Fruit fly (Drosophila melanogaster) whole organism, embryonic: ENCODE data around the gene CG10214.
A peak's percentile ranks its signal among the peaks of the same experiment; 100 is the strongest.

Experiments used
- Atf-2 ChIP-seq: fragments of 200-800 bp; sonication (Bioruptor generic); optimal IDR thresholded peaks from 2 replicates; lab custom pipeline; 2016; ENCODE audit warnings: missing biosample characterization, missing genetic modification characterization
- Awh ChIP-seq: fragments of 200-800 bp; sonication (Bioruptor generic); IDR thresholded peaks from 2 replicates; pipeline ENCODE4, ENCODE4 v1.3.6; 2022; ENCODE audit warnings: missing biosample characterization, missing genetic modification characterization
- BtbVII ChIP-seq: fragments of 200-800 bp; sonication (Bioruptor generic); optimal IDR thresholded peaks from 3 replicates; lab custom pipeline; 2017; ENCODE audit warnings: missing biosample characterization, mild to moderate bottlenecking, missing genetic modification characterization
- CG10366 ChIP-seq: fragments of 200-800 bp; sonication (Bioruptor generic); IDR thresholded peaks from 2 replicates; pipeline ENCODE4 v1.3.6; 2022; ENCODE audit warnings: missing biosample characterization, missing genetic modification characterization
- CG11093 ChIP-seq: fragments of 200-800 bp; sonication (Bioruptor generic); IDR thresholded peaks from 3 replicates; pipeline ENCODE4 v1.3.6; 2022; ENCODE audit warnings: missing biosample characterization, missing genetic modification characterization
- CG13296 ChIP-seq: fragments of 200-800 bp; sonication (Bioruptor generic); optimal IDR thresholded peaks from 3 replicates; lab custom pipeline; 2018; ENCODE audit warnings: missing biosample characterization, mild to moderate bottlenecking, missing genetic modification characterization
- CG14667 ChIP-seq: fragments of 200-800 bp; sonication (Bioruptor generic); IDR thresholded peaks from 2 replicates; pipeline ENCODE4 v1.3.6; 2022; ENCODE audit warnings: missing biosample characterization, missing genetic modification characterization
- CG14965 ChIP-seq: fragments of 200-800 bp; sonication (Bioruptor generic); optimal IDR thresholded peaks from 2 replicates; lab custom pipeline; 2016; ENCODE audit warnings: missing biosample characterization, missing genetic modification characterization, borderline replicate concordance
- CG15073 ChIP-seq: fragments of 200-800 bp; sonication (Bioruptor generic); optimal IDR thresholded peaks from 2 replicates; lab custom pipeline; 2016; ENCODE audit warnings: missing biosample characterization, missing genetic modification characterization
- CG15269 ChIP-seq: fragments of 200-800 bp; sonication (Bioruptor generic); optimal IDR thresholded peaks from 2 replicates; lab custom pipeline; 2018; ENCODE audit warnings: missing biosample characterization, mild to moderate bottlenecking, missing genetic modification characterization, moderate library complexity
- CG15514 ChIP-seq: fragments of 200-800 bp; sonication (Bioruptor generic); optimal IDR thresholded peaks from 3 replicates; lab custom pipeline; 2017; ENCODE audit warnings: missing biosample characterization, missing genetic modification characterization, mild to moderate bottlenecking, moderate library complexity, missing genetic modification reagents
- CG16813 ChIP-seq: fragments of 200-800 bp; sonication (Bioruptor generic); IDR thresholded peaks from 3 replicates; pipeline ENCODE4 v1.3.6; 2022; ENCODE audit warnings: missing biosample characterization, missing genetic modification characterization; ENCODE audit not compliant: partially characterized antibody
- CG1832 ChIP-seq: fragments of 200-800 bp; sonication (Bioruptor generic); optimal IDR thresholded peaks from 2 replicates; lab custom pipeline; 2017; ENCODE audit warnings: missing biosample characterization, mild to moderate bottlenecking, missing genetic modification characterization, inconsistent platforms
- CG3726 ChIP-seq: fragments of 200-800 bp; sonication (Bioruptor generic); IDR thresholded peaks from 3 replicates; pipeline ENCODE4, ENCODE4 v1.3.6; 2022; ENCODE audit warnings: missing biosample characterization, missing genetic modification characterization
- CG3995 ChIP-seq: fragments of 200-800 bp; sonication (Bioruptor generic); optimal IDR thresholded peaks from 3 replicates; lab custom pipeline; 2016; ENCODE audit warnings: missing biosample characterization, missing genetic modification characterization
- CG6175 ChIP-seq: fragments of 200-800 bp; sonication (Bioruptor generic); IDR thresholded peaks from 3 replicates; pipeline ENCODE4 v1.3.6; 2022; ENCODE audit warnings: missing biosample characterization, missing genetic modification characterization
- CG6689 ChIP-seq: fragments of 200-800 bp; sonication (Bioruptor generic); IDR thresholded peaks from 2 replicates; pipeline ENCODE4 v1.3.6; 2022; ENCODE audit warnings: missing biosample characterization, missing genetic modification characterization
- CG7271 ChIP-seq: fragments of 200-800 bp; sonication (Bioruptor generic); optimal IDR thresholded peaks from 2 replicates; lab custom pipeline; 2018; ENCODE audit warnings: missing biosample characterization, mild to moderate bottlenecking, missing genetic modification characterization, moderate library complexity
- CG8924 ChIP-seq: fragments of 200-800 bp; optimal IDR thresholded peaks from 3 replicates; lab custom pipeline; 2019; ENCODE audit warnings: missing biosample characterization, mild to moderate bottlenecking, missing genetic modification characterization, moderate library complexity
- CG9437 ChIP-seq: fragments of 200-800 bp; sonication (Bioruptor generic); optimal IDR thresholded peaks from 2 replicates; lab custom pipeline; 2018; ENCODE audit warnings: missing biosample characterization, mild to moderate bottlenecking, missing genetic modification characterization
- CG9876 ChIP-seq: fragments of 200-800 bp; sonication (Bioruptor generic); optimal IDR thresholded peaks from 2 replicates; lab custom pipeline; 2016; ENCODE audit warnings: missing biosample characterization, missing genetic modification characterization
- Doc3 ChIP-seq: fragments of 200-800 bp; sonication (Bioruptor generic); IDR thresholded peaks from 3 replicates; pipeline ENCODE4 v1.3.6; 2022; ENCODE audit warnings: missing biosample characterization, missing genetic modification characterization; ENCODE audit not compliant: partially characterized antibody
- E2f1 ChIP-seq: fragments of 200-800 bp; sonication (Bioruptor generic); IDR thresholded peaks from 2 replicates; pipeline ENCODE4 v1.3.6; 2022; ENCODE audit warnings: missing biosample characterization, missing genetic modification characterization
- E2f2 ChIP-seq: fragments of 200-800 bp; sonication (Bioruptor generic); IDR thresholded peaks from 2 replicates; pipeline ENCODE4 v1.3.6; 2022; ENCODE audit warnings: missing biosample characterization, missing genetic modification characterization
- Fer2 ChIP-seq: fragments of 200-800 bp; sonication (Bioruptor generic); optimal IDR thresholded peaks from 2 replicates; lab custom pipeline; 2018; ENCODE audit warnings: missing biosample characterization, mild to moderate bottlenecking, missing genetic modification characterization, moderate library complexity
- HHEX ChIP-seq: fragments of 200-800 bp; sonication (Bioruptor generic); optimal IDR thresholded peaks from 3 replicates; lab custom pipeline; 2017; ENCODE audit warnings: missing biosample characterization, mild to moderate bottlenecking, missing genetic modification characterization, missing genetic modification reagents
- HmgZ ChIP-seq: fragments of 200-800 bp; sonication (Bioruptor generic); optimal IDR thresholded peaks from 2 replicates; lab custom pipeline; 2018; ENCODE audit warnings: missing biosample characterization, mild to moderate bottlenecking, missing genetic modification characterization
- Hr3 ChIP-seq: fragments of 200-800 bp; sonication (Bioruptor generic); optimal IDR thresholded peaks from 3 replicates; lab custom pipeline; 2016; ENCODE audit warnings: missing biosample characterization, missing genetic modification characterization
- Pdp1 ChIP-seq, 2 experiments: fragments of 200-800 bp; sonication (Bioruptor generic); optimal IDR thresholded peaks; 3 replicates each; lab custom pipeline; 2016; ENCODE audit warnings: missing biosample characterization in 2 of 2, missing genetic modification characterization in 2 of 2, mild to moderate bottlenecking in 1 of 2, moderate library complexity in 1 of 2
- Ravus ChIP-seq: fragments of 200-800 bp; sonication (Bioruptor generic); IDR thresholded peaks from 2 replicates; pipeline ENCODE4 v1.3.6; 2022; ENCODE audit warnings: missing biosample characterization, missing genetic modification characterization
- Rx ChIP-seq: fragments of 200-800 bp; sonication (Bioruptor generic); IDR thresholded peaks from 2 replicates; pipeline ENCODE4 v1.3.6; 2022; ENCODE audit warnings: missing biosample characterization, missing genetic modification characterization
- Sox102F ChIP-seq: fragments of 200-800 bp; sonication (Bioruptor generic); optimal IDR thresholded peaks from 2 replicates; lab custom pipeline; 2018; ENCODE audit warnings: missing biosample characterization, mild to moderate bottlenecking, missing genetic modification characterization, moderate library complexity
- Xbp1 ChIP-seq: fragments of 200-800 bp; sonication (Bioruptor generic); optimal IDR thresholded peaks from 3 replicates; lab custom pipeline; 2016; ENCODE audit warnings: missing biosample characterization, mild to moderate bottlenecking, missing genetic modification characterization
- cato ChIP-seq: fragments of 200-800 bp; sonication (Bioruptor generic); optimal IDR thresholded peaks from 2 replicates; lab custom pipeline; 2016; ENCODE audit warnings: missing biosample characterization, missing genetic modification characterization, borderline replicate concordance
- eyg ChIP-seq: fragments of 200-800 bp; sonication (Bioruptor generic); optimal IDR thresholded peaks from 3 replicates; lab custom pipeline; 2016; ENCODE audit warnings: missing biosample characterization, missing genetic modification characterization
- gem ChIP-seq: fragments of 200-800 bp; sonication (Bioruptor generic); optimal IDR thresholded peaks from 2 replicates; lab custom pipeline; 2019; ENCODE audit warnings: missing biosample characterization, mild to moderate bottlenecking, missing genetic modification characterization, moderate library complexity
- gt ChIP-seq: fragments of 200-800 bp; sonication (Bioruptor generic); IDR thresholded peaks from 2 replicates; pipeline ENCODE4 v1.3.6; 2022; ENCODE audit warnings: missing biosample characterization, missing genetic modification characterization
- jing ChIP-seq: fragments of 200-800 bp; sonication (Bioruptor generic); optimal IDR thresholded peaks from 2 replicates; lab custom pipeline; 2018; ENCODE audit warnings: missing biosample characterization, mild to moderate bottlenecking, missing genetic modification characterization
- ken ChIP-seq: fragments of 200-800 bp; sonication (Bioruptor generic); IDR thresholded peaks from 3 replicates; pipeline ENCODE4 v1.3.6; 2022; ENCODE audit warnings: missing biosample characterization, missing genetic modification characterization
- lbe ChIP-seq: fragments of 200-800 bp; sonication (Bioruptor generic); optimal IDR thresholded peaks from 2 replicates; lab custom pipeline; 2016; ENCODE audit warnings: missing biosample characterization, mild to moderate bottlenecking, missing genetic modification characterization
- lilli ChIP-seq: fragments of 200-800 bp; sonication (Bioruptor generic); optimal IDR thresholded peaks from 3 replicates; lab custom pipeline; 2016; ENCODE audit warnings: missing biosample characterization, missing genetic modification characterization
- luna ChIP-seq: fragments of 200-800 bp; sonication (Bioruptor generic); optimal IDR thresholded peaks from 2 replicates; lab custom pipeline; 2016; ENCODE audit warnings: missing biosample characterization, missing genetic modification characterization
- mirr ChIP-seq: fragments of 200-800 bp; sonication (Bioruptor generic); optimal IDR thresholded peaks from 3 replicates; lab custom pipeline; 2018; ENCODE audit warnings: missing biosample characterization, mild to moderate bottlenecking, missing genetic modification characterization
- odd ChIP-seq: fragments of 200-800 bp; sonication (Bioruptor generic); optimal IDR thresholded peaks from 2 replicates; lab custom pipeline; 2017; ENCODE audit warnings: missing biosample characterization, mild to moderate bottlenecking, missing genetic modification characterization
- pho ChIP-seq: fragments of 200-800 bp; sonication (Bioruptor generic); optimal IDR thresholded peaks from 2 replicates; lab custom pipeline; 2016; ENCODE audit warnings: missing biosample characterization, missing genetic modification characterization
- phol ChIP-seq: fragments of 200-800 bp; sonication (Bioruptor generic); optimal IDR thresholded peaks from 3 replicates; lab custom pipeline; 2018; ENCODE audit warnings: missing biosample characterization, mild to moderate bottlenecking, missing genetic modification characterization, moderate library complexity
- repo ChIP-seq: fragments of 200-800 bp; sonication (Bioruptor generic); optimal IDR thresholded peaks from 2 replicates; lab custom pipeline; 2016; ENCODE audit warnings: missing biosample characterization, missing genetic modification characterization
- tio ChIP-seq: fragments of 200-800 bp; sonication (Bioruptor generic); optimal IDR thresholded peaks from 2 replicates; lab custom pipeline; 2017; ENCODE audit warnings: missing biosample characterization, missing genetic modification characterization, inconsistent platforms
- twi ChIP-seq: fragments of 200-800 bp; optimal IDR thresholded peaks from 2 replicates; lab custom pipeline; 2019; ENCODE audit warnings: missing biosample characterization, mild to moderate bottlenecking, missing genetic modification characterization, moderate library complexity
- vfl ChIP-seq: fragments of 200-800 bp; sonication (Bioruptor generic); optimal IDR thresholded peaks from 2 replicates; lab custom pipeline; 2016; ENCODE audit warnings: missing biosample characterization, missing genetic modification characterization

CG10214 gene

dm6 chr3R:23767417-23767853 is at the start of gene CG10214, which contains the start of gene CG10375 (continued):
- peak; percentile 81 for TF ChIP-seq pho (GFP tag; lab: Kevin White, UChicago)
- peak; percentile 69 for TF ChIP-seq vfl (GFP tag; lab: Kevin White, UChicago)
- TF ChIP-seq twi (tag; lab: Kevin White, UChicago), result peak; percentile 85
- peak; percentile 83 for TF ChIP-seq Xbp1
- peak; percentile 68 for TF ChIP-seq Hr3 (GFP tag; lab: Kevin White, UChicago)
- TF ChIP-seq tio, result no peak
- peak; percentile 50 for TF ChIP-seq CG16813 (GFP tag; lab: Robert Waterston, UW)
- peak; percentile 75 for TF ChIP-seq CG15269 (tag; lab: Kevin White, UChicago)
- TF ChIP-seq Doc3 (GFP tag; lab: Robert Waterston, UW), result 0 out of 3 replicates have a peak, but pooled peaks have one; percentile 27
- TF ChIP-seq Pdp1 (GFP tag; optimal IDR thresholded peaks at IDR 0.05; lab: Kevin White, UChicago), result peak; percentile 81 to 96
- TF ChIP-seq Atf-2 (GFP tag; lab: Kevin White, UChicago), result peak; percentile 10
- peak; percentile 57 for TF ChIP-seq mirr (GFP tag; lab: Kevin White, UChicago)
- no peak for TF ChIP-seq CG6175 (GFP tag; lab: Robert Waterston, UW)
- TF ChIP-seq CG3995, result peak; percentile 72
- peak; percentile 72 for TF ChIP-seq CG15514 (GFP tag; lab: Kevin White, UChicago)
- no peak for TF ChIP-seq jing (GFP tag; lab: Kevin White, UChicago)
- peak; percentile 69 for TF ChIP-seq CG9437 (GFP tag; lab: Kevin White, UChicago)
- TF ChIP-seq Fer2 (tag; lab: Kevin White, UChicago), result peak; percentile 32
- TF ChIP-seq E2f2 (GFP tag; lab: Robert Waterston, UW), result peak; percentile 69
- TF ChIP-seq odd, result peak; percentile 22
- peak; percentile 66 for TF ChIP-seq HHEX
- peak; percentile 78 for TF ChIP-seq repo
- peak; percentile 44 for TF ChIP-seq BtbVII
- TF ChIP-seq CG1832 (GFP tag; lab: Kevin White, UChicago), result no peak
- TF ChIP-seq E2f1 (GFP tag; lab: Robert Waterston, UW), result peak; percentile 71
- TF ChIP-seq CG3726 (GFP tag; lab: Robert Waterston, UW), result no peak
- TF ChIP-seq eyg, result peak; percentile 65
- peak; percentile 18 for TF ChIP-seq luna (GFP tag; lab: Kevin White, UChicago)
- TF ChIP-seq Ravus, result no peak
- TF ChIP-seq CG15073, result peak; percentile 29
- TF ChIP-seq CG13296, result peak; percentile 31
- peak; percentile 63 for TF ChIP-seq CG6689
- TF ChIP-seq phol (tag; lab: Kevin White, UChicago), result peak; percentile 98
- no peak for TF ChIP-seq gt (GFP tag; lab: Robert Waterston, UW)
- TF ChIP-seq CG10366 (GFP tag; lab: Robert Waterston, UW), result peak; percentile 42; the same call in 1 of the 2 replicates
- no peak for TF ChIP-seq CG14965 (GFP tag; lab: Kevin White, UChicago)
- TF ChIP-seq CG11093 (GFP tag; lab: Robert Waterston, UW), result no peak
- TF ChIP-seq Sox102F, result peak; percentile 68
- TF ChIP-seq HmgZ (tag; lab: Kevin White, UChicago), result peak; percentile 85
- TF ChIP-seq lilli (GFP tag; lab: Kevin White, UChicago), result peak; percentile 90
- TF ChIP-seq Awh (GFP tag; lab: Robert Waterston, UW), result peak; percentile 18; the same call in 1 of the 2 replicates
- TF ChIP-seq cato (GFP tag; lab: Kevin White, UChicago), result peak; percentile 69
- peak; percentile 59 for TF ChIP-seq Rx (GFP tag; lab: Robert Waterston, UW)
- peak; percentile 69 for TF ChIP-seq lbe (GFP tag; lab: Kevin White, UChicago)
- TF ChIP-seq CG7271 (tag; lab: Kevin White, UChicago), result no peak
- TF ChIP-seq CG14667 (GFP tag; lab: Robert Waterston, UW), result no peak
- TF ChIP-seq ken (GFP tag; lab: Robert Waterston, UW), result peak; percentile 43; the same call in 1 of the 3 replicates
- TF ChIP-seq CG9876 (GFP tag; lab: Kevin White, UChicago), result peak; percentile 74
- peak; percentile 72 for TF ChIP-seq CG8924
- TF ChIP-seq gem (tag; lab: Kevin White, UChicago), result peak; percentile 78
